Fruit fly (Drosophila melanogaster) whole organism, wandering third instar larva: ENCODE results near the gene mid.
A peak's percentile ranks its signal among the peaks of the same experiment; 100 is the strongest.

Experiments used
- Hnf4 ChIP-seq: fragments of 200-800 bp; sonication (Bioruptor generic); optimal IDR thresholded peaks from 2 replicates; lab custom pipeline; 2016; ENCODE audit warnings: missing biosample characterization, mild to moderate bottlenecking, missing genetic modification characterization
- Hr78 ChIP-seq: fragments of >200 bp; optimal IDR thresholded peaks from 2 replicates; lab custom pipeline; 2017; ENCODE audit warnings: missing biosample characterization, missing genetic modification characterization
- OdsH ChIP-seq: fragments of 200-800 bp; sonication (Bioruptor generic); optimal IDR thresholded peaks from 2 replicates; lab custom pipeline; 2016; ENCODE audit warnings: missing biosample characterization, mild to moderate bottlenecking, missing genetic modification characterization
- brk ChIP-seq: fragments of 200-800 bp; sonication (Bioruptor generic); optimal IDR thresholded peaks from 2 replicates; lab custom pipeline; 2016; ENCODE audit warnings: missing biosample characterization, mild to moderate bottlenecking, missing genetic modification characterization
- pan ChIP-seq: fragments of >200 bp; optimal IDR thresholded peaks from 2 replicates; lab custom pipeline; 2017

- peak; percentile 16 for TF ChIP-seq Hnf4
- peak; percentile 47 for TF ChIP-seq OdsH (GFP tag; lab: Kevin White, UChicago)
- no peak for TF ChIP-seq pan (lab: Kevin White, UChicago)
- no peak for TF ChIP-seq Hr78 (GFP tag; lab: Kevin White, UChicago)
- TF ChIP-seq brk (GFP tag; lab: Kevin White, UChicago): no peak
Measured at dm6 chr2L:5483093-5483492, 21.7 kb downstream of the mid start.
